Fruit fly (Drosophila melanogaster): ENCODE measurements around the gene CG11037.

Gene CG11037

DNA sequence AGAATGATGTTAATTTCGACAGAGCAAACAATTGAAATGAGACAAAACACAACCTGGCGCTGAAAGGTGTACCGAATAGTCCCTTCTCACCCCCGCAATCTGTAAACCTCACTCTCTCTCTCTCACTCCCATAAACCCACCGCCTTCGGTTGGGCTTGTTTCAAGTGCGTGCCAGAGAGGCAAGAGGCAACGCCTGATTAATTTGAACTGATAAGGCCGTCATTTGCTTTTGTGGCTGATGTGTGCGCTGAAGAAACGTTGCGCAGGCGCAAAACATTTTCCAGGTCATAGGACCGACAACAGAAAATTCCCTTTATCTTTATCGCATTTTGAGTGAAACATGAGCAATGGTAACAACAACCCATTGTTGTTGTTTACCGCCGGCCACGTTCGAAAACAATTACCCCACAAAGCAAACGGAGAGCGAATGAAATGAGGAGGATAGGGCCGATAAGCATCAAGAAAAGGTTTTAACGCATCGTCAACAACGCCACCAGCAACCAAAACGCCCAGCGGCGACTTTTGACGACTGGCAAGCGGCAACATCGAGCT, 38.8 kb downstream of the CG11037 start (continued):
- TF ChIP-seq Hsf (GFP tag; optimal IDR thresholded peaks at IDR 0.05) = no peak
- no peak for TF ChIP-seq sc (optimal IDR thresholded peaks at IDR 0.05)
- peak; percentile 31 for TF ChIP-seq sc (GFP tag; optimal IDR thresholded peaks at IDR 0.05)
- no peak for TF ChIP-seq tin (GFP tag; optimal IDR thresholded peaks at IDR 0.05)
- peak; percentile 90 for TF ChIP-seq Kr (GFP tag; optimal IDR thresholded peaks at IDR 0.05)
- no peak for TF ChIP-seq seq (GFP tag; IDR thresholded peaks at IDR 0.05)
- no peak for TF ChIP-seq CG42726 (GFP tag; IDR thresholded peaks at IDR 0.05; ENCODE audit: partially characterized antibody)
- no peak for TF ChIP-seq maf-S (GFP tag; optimal IDR thresholded peaks at IDR 0.05)
- no peak for TF ChIP-seq Rfx (GFP tag; IDR thresholded peaks at IDR 0.05)
- TF ChIP-seq CG7839 (tag; optimal IDR thresholded peaks at IDR 0.05) = no peak
- TF ChIP-seq CG6683 (GFP tag; optimal IDR thresholded peaks at IDR 0.05) = no peak
- no peak for TF ChIP-seq Dfd (GFP tag; optimal IDR thresholded peaks at IDR 0.05)
- TF ChIP-seq corto (GFP tag; optimal IDR thresholded peaks at IDR 0.05) = no peak
- TF ChIP-seq cwo (GFP tag; optimal IDR thresholded peaks at IDR 0.05) = no peak
- TF ChIP-seq oc (tag; optimal IDR thresholded peaks at IDR 0.05) = peak; percentile 54
- no peak for TF ChIP-seq CG10366 (GFP tag; IDR thresholded peaks at IDR 0.05)
- TF ChIP-seq CG15269 (tag; optimal IDR thresholded peaks at IDR 0.05) = peak; percentile 48
- no peak for TF ChIP-seq CG7556 (GFP tag; optimal IDR thresholded peaks at IDR 0.05)
- no peak for TF ChIP-seq CG3995 (GFP tag; optimal IDR thresholded peaks at IDR 0.05)
- TF ChIP-seq CG7963 (GFP tag; IDR thresholded peaks at IDR 0.05; ENCODE audit: partially characterized antibody) = no peak
- no peak for TF ChIP-seq dpn (GFP tag; optimal IDR thresholded peaks at IDR 0.05)
- TF ChIP-seq hb (GFP tag; IDR thresholded peaks at IDR 0.05; ENCODE audit: partially characterized antibody) = no peak
- TF ChIP-seq fd96Cb (tag; optimal IDR thresholded peaks at IDR 0.05) = no peak
- no peak for TF ChIP-seq klu (GFP tag; IDR thresholded peaks at IDR 0.05)
- no peak for TF ChIP-seq sqz (GFP tag; optimal IDR thresholded peaks at IDR 0.05)
- TF ChIP-seq GATAe (GFP tag; conservative IDR thresholded peaks at IDR 0.05) = peak; percentile 48
- TF ChIP-seq CG2129 (GFP tag; IDR thresholded peaks at IDR 0.05; ENCODE audit: partially characterized antibody) = no peak
- no peak for TF ChIP-seq CG9215 (GFP tag; IDR thresholded peaks at IDR 0.05)
- TF ChIP-seq Mad (GFP tag; optimal IDR thresholded peaks at IDR 0.05) = no peak
- no peak for TF ChIP-seq CoRest (tag; optimal IDR thresholded peaks at IDR 0.05)
- TF ChIP-seq CG4730 (GFP tag; IDR thresholded peaks at IDR 0.05) = no peak
- no peak for TF ChIP-seq CG14050 (GFP tag; IDR thresholded peaks at IDR 0.05)
- no peak for TF ChIP-seq CG10267 (tag; optimal IDR thresholded peaks at IDR 0.05)
- TF ChIP-seq Bteb2 (GFP tag; optimal IDR thresholded peaks at IDR 0.05) = no peak
- TF ChIP-seq Doc3 (GFP tag; IDR thresholded peaks at IDR 0.05; ENCODE audit: partially characterized antibody) = no peak
- TF ChIP-seq Deaf1 (tag; optimal IDR thresholded peaks at IDR 0.05) = no peak
- no peak for TF ChIP-seq ems (GFP tag; optimal IDR thresholded peaks at IDR 0.05)
- no peak for TF ChIP-seq mam (GFP tag; optimal IDR thresholded peaks at IDR 0.05)
- peak; percentile 87 for TF ChIP-seq crol (GFP tag; IDR thresholded peaks at IDR 0.05)
- no peak for TF ChIP-seq CG13123 (GFP tag; optimal IDR thresholded peaks at IDR 0.05)
- TF ChIP-seq Dref (GFP tag; IDR thresholded peaks at IDR 0.05) = no peak
- TF ChIP-seq danr (GFP tag; IDR thresholded peaks at IDR 0.05) = no peak
- TF ChIP-seq Adf1 (GFP tag; IDR thresholded peaks at IDR 0.05) = no peak
- TF ChIP-seq cad (GFP tag; optimal IDR thresholded peaks at IDR 0.05) = no peak
- TF ChIP-seq CG18262 (tag; optimal IDR thresholded peaks at IDR 0.05) = no peak
- no peak for TF ChIP-seq gsb (GFP tag; IDR thresholded peaks at IDR 0.05)
- TF ChIP-seq phol (tag; optimal IDR thresholded peaks at IDR 0.05) = no peak
- 0 out of 2 replicates have a peak, but pooled peaks have one; percentile 25 for TF ChIP-seq CG17328 (GFP tag; IDR thresholded peaks at IDR 0.05)
- no peak for TF ChIP-seq CG34422 (GFP tag; IDR thresholded peaks at IDR 0.05)
- no peak for TF ChIP-seq CG15011 (GFP tag; optimal IDR thresholded peaks at IDR 0.05)
- TF ChIP-seq Sry-δ (GFP tag; optimal IDR thresholded peaks at IDR 0.05) = no peak
- TF ChIP-seq CG14014 (GFP tag; IDR thresholded peaks at IDR 0.05) = no peak
